Fruit fly (Drosophila melanogaster) whole organism, prepupa: ENCODE results near the gene CG9541.

Experiments used
- Blimp-1 ChIP-seq: fragments of 200-800 bp; sonication (Bioruptor generic); optimal IDR thresholded peaks from 3 replicates; lab custom pipeline; 2017; ENCODE audit warnings: missing biosample characterization, missing genetic modification characterization, mild to moderate bottlenecking, moderate library complexity, missing genetic modification reagents
- CG10631 ChIP-seq: fragments of 200-800 bp; sonication (Bioruptor generic); optimal IDR thresholded peaks from 2 replicates; lab custom pipeline; 2016; ENCODE audit warnings: missing biosample characterization, missing genetic modification characterization
- CG10669 ChIP-seq: fragments of 200-800 bp; sonication (Bioruptor generic); optimal IDR thresholded peaks from 3 replicates; lab custom pipeline; 2018; ENCODE audit warnings: missing biosample characterization, mild to moderate bottlenecking, missing genetic modification characterization, moderate library complexity
- CG11294 ChIP-seq: fragments of 200-800 bp; sonication (Bioruptor generic); IDR thresholded peaks from 2 replicates; pipeline ENCODE4 v1.3.6; 2022; ENCODE audit warnings: missing biosample characterization, missing genetic modification characterization
- CG11762 ChIP-seq: fragments of 200-800 bp; sonication (Bioruptor generic); optimal IDR thresholded peaks from 3 replicates; lab custom pipeline; 2016; ENCODE audit warnings: missing biosample characterization, missing genetic modification characterization; ENCODE audit not compliant: insufficient read depth
- CG16779 ChIP-seq: fragments of 200-800 bp; sonication (Bioruptor generic); optimal IDR thresholded peaks from 3 replicates; lab custom pipeline; 2017; ENCODE audit warnings: missing biosample characterization, mild to moderate bottlenecking, missing genetic modification characterization
- CG3032 ChIP-seq: fragments of 200-800 bp; optimal IDR thresholded peaks from 2 replicates; lab custom pipeline; 2019; ENCODE audit warnings: missing biosample characterization, mild to moderate bottlenecking, missing genetic modification characterization, moderate library complexity
- CG31627 ChIP-seq: fragments of 200-800 bp; sonication (Bioruptor generic); optimal IDR thresholded peaks from 3 replicates; lab custom pipeline; 2016; ENCODE audit warnings: missing biosample characterization, missing genetic modification characterization
- CG32006 ChIP-seq: fragments of 200-800 bp; sonication (Bioruptor generic); optimal IDR thresholded peaks from 3 replicates; lab custom pipeline; 2017; ENCODE audit warnings: missing biosample characterization, mild to moderate bottlenecking, missing genetic modification characterization
- CG34406 ChIP-seq: fragments of 200-800 bp; sonication (Bioruptor generic); optimal IDR thresholded peaks from 3 replicates; lab custom pipeline; 2016; ENCODE audit warnings: missing biosample characterization, missing genetic modification characterization
- CG3919 ChIP-seq: fragments of 200-800 bp; sonication (Bioruptor generic); optimal IDR thresholded peaks from 3 replicates; lab custom pipeline; 2016; ENCODE audit warnings: missing biosample characterization, missing genetic modification characterization
- CG4318 ChIP-seq: fragments of 200-800 bp; sonication (Bioruptor generic); optimal IDR thresholded peaks from 3 replicates; lab custom pipeline; 2017; ENCODE audit warnings: missing biosample characterization, mild to moderate bottlenecking, missing genetic modification characterization
- CG6808 ChIP-seq: fragments of 200-800 bp; sonication (Bioruptor generic); optimal IDR thresholded peaks from 3 replicates; lab custom pipeline; 2017; ENCODE audit warnings: missing biosample characterization, missing genetic modification characterization, mild to moderate bottlenecking, moderate library complexity, missing genetic modification reagents
- CG6854 ChIP-seq: fragments of 200-800 bp; sonication (Bioruptor generic); optimal IDR thresholded peaks from 2 replicates; lab custom pipeline; 2017; ENCODE audit warnings: missing biosample characterization, mild to moderate bottlenecking, missing genetic modification characterization
- CG7368 ChIP-seq: fragments of 200-800 bp; sonication (Bioruptor generic); optimal IDR thresholded peaks from 3 replicates; lab custom pipeline; 2016; ENCODE audit warnings: missing biosample characterization, missing genetic modification characterization
- CG8119 ChIP-seq: fragments of 200-800 bp; sonication (Bioruptor generic); IDR thresholded peaks from 3 replicates; pipeline ENCODE4 v1.3.6; 2022; ENCODE audit warnings: missing biosample characterization, missing genetic modification characterization
- CG8319 ChIP-seq: fragments of 200-800 bp; sonication (Bioruptor generic); optimal IDR thresholded peaks from 3 replicates; lab custom pipeline; 2016; ENCODE audit warnings: missing biosample characterization, missing genetic modification characterization
- CG8632 ChIP-seq: fragments of 200-800 bp; sonication (Bioruptor generic); optimal IDR thresholded peaks from 3 replicates; lab custom pipeline; 2016; ENCODE audit warnings: missing biosample characterization, missing genetic modification characterization
- CG9139 ChIP-seq: fragments of 200-800 bp; sonication (Bioruptor generic); optimal IDR thresholded peaks from 3 replicates; lab custom pipeline; 2017; ENCODE audit warnings: missing biosample characterization, mild to moderate bottlenecking, missing genetic modification characterization
- Eip78C ChIP-seq: fragments of 200-800 bp; sonication (Bioruptor generic); peaks from one replicate; lab custom pipeline; 2016; ENCODE audit warnings: missing biosample characterization, missing genetic modification characterization
- Eip93F ChIP-seq: fragments of 200-800 bp; sonication (Bioruptor generic); optimal IDR thresholded peaks from 2 replicates; lab custom pipeline; 2016; ENCODE audit warnings: missing biosample characterization, mild to moderate bottlenecking, missing genetic modification characterization
- Ets96B ChIP-seq: fragments of 200-800 bp; optimal IDR thresholded peaks from 2 replicates; lab custom pipeline; 2019; ENCODE audit warnings: missing biosample characterization, mild to moderate bottlenecking, missing genetic modification characterization, moderate library complexity
- Hr39 ChIP-seq: fragments of 200-800 bp; sonication (Bioruptor generic); optimal IDR thresholded peaks from 2 replicates; lab custom pipeline; 2016; ENCODE audit warnings: missing biosample characterization, missing genetic modification characterization
- Hr4 ChIP-seq: fragments of 200-800 bp; sonication (Bioruptor generic); optimal IDR thresholded peaks from 3 replicates; lab custom pipeline; 2016; ENCODE audit warnings: missing biosample characterization, missing genetic modification characterization
- Lpt ChIP-seq: fragments of 200-800 bp; sonication (Bioruptor generic); optimal IDR thresholded peaks from 3 replicates; lab custom pipeline; 2016; ENCODE audit warnings: missing biosample characterization, missing genetic modification characterization
- Met ChIP-seq: fragments of 200-800 bp; sonication (Bioruptor generic); optimal IDR thresholded peaks from 3 replicates; lab custom pipeline; 2016; ENCODE audit warnings: missing biosample characterization, missing genetic modification characterization
- OdsH ChIP-seq: fragments of 200-800 bp; sonication (Bioruptor generic); optimal IDR thresholded peaks from 3 replicates; lab custom pipeline; 2016; ENCODE audit warnings: missing biosample characterization, missing genetic modification characterization
- Sox102F ChIP-seq: fragments of 200-800 bp; sonication (Bioruptor generic); optimal IDR thresholded peaks from 2 replicates; lab custom pipeline; 2016; ENCODE audit warnings: missing biosample characterization, mild to moderate bottlenecking, missing genetic modification characterization
- Sox14 ChIP-seq: fragments of 200-800 bp; sonication (Bioruptor generic); optimal IDR thresholded peaks from 3 replicates; lab custom pipeline; 2016; ENCODE audit warnings: missing biosample characterization, missing genetic modification characterization
- Sox15 ChIP-seq: fragments of 200-800 bp; sonication (Bioruptor generic); optimal IDR thresholded peaks from 3 replicates; lab custom pipeline; 2016; ENCODE audit warnings: missing biosample characterization, missing genetic modification characterization
- acj6 ChIP-seq: fragments of 200-800 bp; sonication (Bioruptor generic); optimal IDR thresholded peaks from 3 replicates; lab custom pipeline; 2016; ENCODE audit warnings: missing biosample characterization, missing genetic modification characterization
- dac ChIP-seq: fragments of 200-800 bp; sonication (Bioruptor generic); optimal IDR thresholded peaks from 2 replicates; lab custom pipeline; 2017; ENCODE audit warnings: missing biosample characterization, mild to moderate bottlenecking, missing genetic modification characterization
- dsx ChIP-seq: fragments of 200-800 bp; optimal IDR thresholded peaks from 3 replicates; lab custom pipeline; 2019; ENCODE audit warnings: missing biosample characterization, mild to moderate bottlenecking, missing genetic modification characterization, moderate library complexity; ENCODE audit not compliant: poor library complexity, severe bottlenecking
- esn ChIP-seq: fragments of 200-800 bp; sonication (Bioruptor generic); optimal IDR thresholded peaks from 2 replicates; lab custom pipeline; 2016; ENCODE audit warnings: missing biosample characterization, mild to moderate bottlenecking, missing genetic modification characterization, moderate library complexity
- fd59A ChIP-seq: fragments of 200-800 bp; sonication (Bioruptor generic); optimal IDR thresholded peaks from 2 replicates; lab custom pipeline; 2017; ENCODE audit warnings: missing biosample characterization, mild to moderate bottlenecking, missing genetic modification characterization, missing genetic modification reagents
- fkh ChIP-seq: fragments of 200-800 bp; sonication (Bioruptor generic); optimal IDR thresholded peaks from 3 replicates; lab custom pipeline; 2017; ENCODE audit warnings: missing biosample characterization, mild to moderate bottlenecking, missing genetic modification characterization, moderate library complexity
- net ChIP-seq: fragments of 200-800 bp; sonication (Bioruptor generic); optimal IDR thresholded peaks from 3 replicates; lab custom pipeline; 2016; ENCODE audit warnings: missing biosample characterization, missing genetic modification characterization
- pdm3 ChIP-seq: fragments of 200-800 bp; sonication (Bioruptor generic); optimal IDR thresholded peaks from 3 replicates; lab custom pipeline; 2016; ENCODE audit warnings: missing biosample characterization, missing genetic modification characterization
- salr ChIP-seq, 2 experiments: fragments of 200-800 bp; sonication (Bioruptor generic); optimal IDR thresholded peaks; 3 replicates each; lab custom pipeline; 2016 to 2018; ENCODE audit warnings: missing biosample characterization in 2 of 2, missing genetic modification characterization in 2 of 2, mild to moderate bottlenecking in 1 of 2
- spab ChIP-seq: fragments of 200-800 bp; sonication (Bioruptor generic); optimal IDR thresholded peaks from 2 replicates; lab custom pipeline; 2017; ENCODE audit warnings: missing biosample characterization, mild to moderate bottlenecking, missing genetic modification characterization, missing genetic modification reagents
- ss ChIP-seq, 2 experiments: fragments of 200-800 bp; sonication (Bioruptor generic); optimal IDR thresholded peaks; 2 replicates in 1 of 2; 3 replicates in 1 of 2; lab custom pipeline; 2017 to 2018; ENCODE audit warnings: mild to moderate bottlenecking in 2 of 2, missing biosample characterization in 2 of 2, missing genetic modification characterization in 2 of 2, moderate library complexity in 1 of 2
- svp ChIP-seq: fragments of 200-800 bp; sonication (Bioruptor generic); peaks from one replicate; lab custom pipeline; 2016; ENCODE audit warnings: missing biosample characterization, missing genetic modification characterization
- topi ChIP-seq: fragments of 200-800 bp; sonication (Bioruptor generic); optimal IDR thresholded peaks from 3 replicates; lab custom pipeline; 2016; ENCODE audit warnings: missing biosample characterization, missing genetic modification characterization
- vri ChIP-seq: fragments of 200-800 bp; sonication (Bioruptor generic); optimal IDR thresholded peaks from 3 replicates; lab custom pipeline; 2016; ENCODE audit warnings: missing biosample characterization, mild to moderate bottlenecking, missing genetic modification characterization

CG9541 gene

dm6 chr2L:8946718-8947316 is 28.4 kb downstream of the CG9541 start, which contains the start of gene CG46397:
Gene CG46397, plus strand, starts transcription at chr2L:8947266.
- no peak for TF ChIP-seq Eip93F (GFP tag; lab: Kevin White, UChicago)
- TF ChIP-seq vri (GFP tag; lab: Kevin White, UChicago) = peak; percentile 89
- peak; percentile 18 for TF ChIP-seq svp (GFP tag; lab: Kevin White, UChicago)

dm6 chr2L:8943110-8943509 is 32.1 kb downstream of the CG9541 start, which contains the start of gene CG9515:
Gene CG9515, minus strand, starts transcription at chr2L:8943257.
- peak; percentile 33 for TF ChIP-seq svp (GFP tag; lab: Kevin White, UChicago)
- TF ChIP-seq esn (GFP tag; lab: Kevin White, UChicago) = peak; percentile 23
- TF ChIP-seq fkh = peak; percentile 76
- TF ChIP-seq Eip78C (GFP tag; lab: Kevin White, UChicago) = peak; percentile 19
- TF ChIP-seq Sox14 (GFP tag; lab: Kevin White, UChicago) = peak; percentile 41
- no peak for TF ChIP-seq dac (GFP tag; lab: Kevin White, UChicago)
- TF ChIP-seq topi = peak; percentile 4
- TF ChIP-seq CG3919 (GFP tag; lab: Kevin White, UChicago) = no peak
- TF ChIP-seq vri (GFP tag; lab: Kevin White, UChicago) = peak; percentile 39

- peak; percentile 20 for TF ChIP-seq fkh
- TF ChIP-seq Ets96B (tag; lab: Kevin White, UChicago) = no peak
- peak; percentile 3 for TF ChIP-seq pdm3 (GFP tag; lab: Kevin White, UChicago)
- no peak for TF ChIP-seq Sox15 (GFP tag; lab: Kevin White, UChicago)
- TF ChIP-seq CG8632 (GFP tag; lab: Kevin White, UChicago) = peak; percentile 18
- no peak for TF ChIP-seq CG3919 (GFP tag; lab: Kevin White, UChicago)
- no peak for TF ChIP-seq CG31627 (GFP tag; lab: Kevin White, UChicago)
- TF ChIP-seq topi = peak; percentile 12
- TF ChIP-seq Met (GFP tag; lab: Kevin White, UChicago) = peak; percentile 18
- peak; percentile 87 for TF ChIP-seq svp (GFP tag; lab: Kevin White, UChicago)
- no peak for TF ChIP-seq CG9139 (GFP tag; lab: Kevin White, UChicago)
- no peak for TF ChIP-seq Eip93F (GFP tag; lab: Kevin White, UChicago)
- no peak for TF ChIP-seq CG8319 (GFP tag; lab: Kevin White, UChicago)
- TF ChIP-seq Sox102F (GFP tag; lab: Kevin White, UChicago) = no peak
- no peak for TF ChIP-seq dac (GFP tag; lab: Kevin White, UChicago)
- no peak for TF ChIP-seq Blimp-1
- no peak for TF ChIP-seq CG32006 (GFP tag; lab: Kevin White, UChicago)
- no peak for TF ChIP-seq CG6808 (GFP tag; lab: Kevin White, UChicago)
- TF ChIP-seq Eip78C (GFP tag; lab: Kevin White, UChicago) = peak; percentile 83
- TF ChIP-seq CG10631 = no peak
- TF ChIP-seq CG34406 (GFP tag; lab: Kevin White, UChicago) = no peak
- no peak for TF ChIP-seq CG8119 (GFP tag; lab: Robert Waterston, UW)
- TF ChIP-seq Hr4 (GFP tag; lab: Kevin White, UChicago) = peak; percentile 28
- no peak for TF ChIP-seq CG6854 (GFP tag; lab: Kevin White, UChicago)
- peak; percentile 8 for TF ChIP-seq net (GFP tag; lab: Kevin White, UChicago)
- TF ChIP-seq CG11294 = no peak
- no peak for TF ChIP-seq dsx
- no peak for TF ChIP-seq salr (GFP tag; optimal IDR thresholded peaks at IDR 0.05; lab: Kevin White, UChicago)
- TF ChIP-seq Lpt (GFP tag; lab: Kevin White, UChicago) = no peak
- peak; percentile 51 for TF ChIP-seq vri (GFP tag; lab: Kevin White, UChicago)
- TF ChIP-seq Hr39 (GFP tag; lab: Kevin White, UChicago) = no peak
- TF ChIP-seq Sox14 (GFP tag; lab: Kevin White, UChicago) = no peak
- TF ChIP-seq fd59A = no peak
- TF ChIP-seq CG11762 = no peak
- TF ChIP-seq CG16779 = peak; percentile 12
- no peak for TF ChIP-seq ss (GFP tag; optimal IDR thresholded peaks at IDR 0.05; lab: Kevin White, UChicago)
- no peak for TF ChIP-seq CG7368 (GFP tag; lab: Kevin White, UChicago)
- no peak for TF ChIP-seq CG4318
- TF ChIP-seq CG10669 (GFP tag; lab: Kevin White, UChicago) = no peak
- no peak for TF ChIP-seq OdsH (GFP tag; lab: Kevin White, UChicago)
- TF ChIP-seq CG3032 (tag; lab: Kevin White, UChicago) = no peak
- no peak for TF ChIP-seq acj6 (GFP tag; lab: Kevin White, UChicago)
- TF ChIP-seq spab (GFP tag; lab: Kevin White, UChicago) = no peak
Measured at dm6 chr2L:8941736-8942337, 33.4 kb downstream of the CG9541 start, which contains the start of gene Argl. Gene Argl, minus strand, starts transcription at chr2L:8942105.
